Worm (Caenorhabditis elegans): ENCODE results near the gene sams-1.
A peak's percentile ranks its signal among the peaks of the same experiment; 100 is the strongest.

sams-1 gene

ce11 chrX:11934933-11935332, 30.8 kb upstream of the sams-1 start (continued):
- no peak for TF ChIP-seq ceh-32 (tag; optimal IDR thresholded peaks at IDR 0.05; ENCODE audit: poor library complexity)
- no peak; the same call in 1 of the 2 replicates for TF ChIP-seq mdt-29 (GFP tag; IDR thresholded peaks at IDR 0.05)
- peak; percentile 63; the same call in 1 of the 2 replicates for TF ChIP-seq php-3 (GFP tag; IDR thresholded peaks at IDR 0.05)
- peak; percentile 31 for TF ChIP-seq ztf-7 (tag; optimal IDR thresholded peaks at IDR 0.05)
- peak; percentile 59; the same call in 1 of the 2 replicates for TF ChIP-seq lin-1 (GFP tag; IDR thresholded peaks at IDR 0.05)
- TF ChIP-seq hif-1 (tag; optimal IDR thresholded peaks at IDR 0.05): peak in 1 of 2 experiments; percentile 2
- TF ChIP-seq duxl-1 (tag; optimal IDR thresholded peaks at IDR 0.05; ENCODE audit: poor library complexity): peak; percentile 78
- TF ChIP-seq hlh-30 (tag; optimal IDR thresholded peaks at IDR 0.05; ENCODE audit: insufficient read depth): peak; percentile 46
- TF ChIP-seq pqm-1 (tag; optimal IDR thresholded peaks at IDR 0.05): no peak
- TF ChIP-seq madf-9 (GFP tag; conservative IDR thresholded peaks at IDR 0.05): peak; percentile 79
- TF ChIP-seq sdz-12 (GFP tag; optimal IDR thresholded peaks at IDR 0.05): peak; percentile 42
- TF ChIP-seq mep-1 (tag; optimal IDR thresholded peaks at IDR 0.05): no peak
- TF ChIP-seq Y105C5A.15 (GFP tag; IDR thresholded peaks at IDR 0.05): peak; percentile 51; the same call in 1 of the 2 replicates
- TF ChIP-seq dmd-9 (GFP tag; IDR thresholded peaks at IDR 0.05): peak; percentile 75
- TF ChIP-seq daf-19 (GFP tag; conservative IDR thresholded peaks at IDR 0.05): no peak
- peak; percentile 89 for TF ChIP-seq vab-7 (GFP tag; IDR thresholded peaks at IDR 0.05)
- no peak for TF ChIP-seq attf-4 (tag; optimal IDR thresholded peaks at IDR 0.05)
- TF ChIP-seq nhr-102 (tag; optimal IDR thresholded peaks at IDR 0.05): peak; percentile 73
- TF ChIP-seq ctbp-1 (GFP tag; IDR thresholded peaks at IDR 0.05): peak; percentile 74
- peak; percentile 69 for TF ChIP-seq Y5F2A.4 (GFP tag; optimal IDR thresholded peaks at IDR 0.05)
- TF ChIP-seq jun-1 (tag; optimal IDR thresholded peaks at IDR 0.05): peak; percentile 7
- TF ChIP-seq hlh-11 (tag; optimal IDR thresholded peaks at IDR 0.05): peak; percentile 44
- peak; percentile 66; the same call in 1 of the 2 replicates for TF ChIP-seq dmd-6 (GFP tag; IDR thresholded peaks at IDR 0.05)
- peak; percentile 58 for TF ChIP-seq nhr-77 (tag; optimal IDR thresholded peaks at IDR 0.05)
- TF ChIP-seq arid-1 (GFP tag; conservative IDR thresholded peaks at IDR 0.05): peak; percentile 54; the same call in 1 of the 2 replicates
- TF ChIP-seq egl-27 (tag; optimal IDR thresholded peaks at IDR 0.05): no peak
- peak; percentile 52; the same call in 1 of the 2 replicates for TF ChIP-seq F26F4.8 (GFP tag; conservative IDR thresholded peaks at IDR 0.05)
- TF ChIP-seq zfp-2 (tag; optimal IDR thresholded peaks at IDR 0.05): peak; percentile 40
- TF ChIP-seq F49E8.2 (tag; optimal IDR thresholded peaks at IDR 0.05; ENCODE audit: borderline replicate concordance): peak; percentile 59
- no peak for TF ChIP-seq ceh-28 (tag; optimal IDR thresholded peaks at IDR 0.05)
- 0 out of 2 replicates have a peak, but pooled peaks have one; percentile 33 for TF ChIP-seq nhr-41 (GFP tag; IDR thresholded peaks at IDR 0.05)
- TF ChIP-seq nhr-111 (GFP tag; optimal IDR thresholded peaks at IDR 0.05): no peak
- TF ChIP-seq tra-1 (GFP tag; IDR thresholded peaks at IDR 0.05): peak; percentile 72; the same call in 1 of the 2 replicates
- peak; percentile 27 for TF ChIP-seq lir-3 (tag; optimal IDR thresholded peaks at IDR 0.05)
- no peak for TF ChIP-seq tag-97 (GFP tag; IDR thresholded peaks at IDR 0.05)
- peak; percentile 58 for TF ChIP-seq spr-3 (GFP tag; optimal IDR thresholded peaks at IDR 0.05)
- peak; percentile 63; the same call in 1 of the 2 replicates for TF ChIP-seq Y48G9A.11 (GFP tag; IDR thresholded peaks at IDR 0.05)
- no peak for TF ChIP-seq skn-1 (tag; optimal IDR thresholded peaks at IDR 0.05)
- TF ChIP-seq nhr-42 (GFP tag; IDR thresholded peaks at IDR 0.05): peak; percentile 86
- peak; percentile 49 for TF ChIP-seq zip-2 (tag; optimal IDR thresholded peaks at IDR 0.05)
- no peak for TF ChIP-seq ceh-82 (tag; optimal IDR thresholded peaks at IDR 0.05)
- TF ChIP-seq nhr-76 (tag; optimal IDR thresholded peaks at IDR 0.05): no peak
- no peak for TF ChIP-seq gei-8 (GFP tag; optimal IDR thresholded peaks at IDR 0.05)
- TF ChIP-seq ztf-11 (tag; optimal IDR thresholded peaks at IDR 0.05): no peak
- no peak for TF ChIP-seq fos-1 (tag; optimal IDR thresholded peaks at IDR 0.05)
- TF ChIP-seq hmg-1.1 (GFP tag; IDR thresholded peaks at IDR 0.05): peak; percentile 92
- peak; percentile 85 for TF ChIP-seq lim-7 (GFP tag; IDR thresholded peaks at IDR 0.05)
- TF ChIP-seq snpc-1.2 (GFP tag; IDR thresholded peaks at IDR 0.05): peak; percentile 87
- TF ChIP-seq dpl-1 (GFP tag; optimal IDR thresholded peaks at IDR 0.05): no peak
- 0 out of 2 replicates have a peak, but pooled peaks have one; percentile 16 for TF ChIP-seq ceh-44 (GFP tag; IDR thresholded peaks at IDR 0.05)
- no peak for TF ChIP-seq ama-1 (optimal IDR thresholded peaks at IDR 0.05)

All from whole organism, L4 larva.